Fruit fly (Drosophila melanogaster) whole organism, embryonic: ENCODE measurements around the gene CG16853.

Experiments
- Aef1 ChIP-seq: fragments of 200-800 bp; sonication (Bioruptor generic); IDR thresholded peaks from 3 replicates; pipeline ENCODE4 v1.3.6; 2022; ENCODE audit warnings: missing biosample characterization, missing genetic modification characterization
- Awh ChIP-seq: fragments of 200-800 bp; sonication (Bioruptor generic); IDR thresholded peaks from 2 replicates; pipeline ENCODE4, ENCODE4 v1.3.6; 2022; ENCODE audit warnings: missing biosample characterization, missing genetic modification characterization
- CG10321 ChIP-seq: fragments of 200-800 bp; sonication (Bioruptor generic); IDR thresholded peaks from 2 replicates; pipeline ENCODE4 v1.3.6; 2022; ENCODE audit warnings: missing biosample characterization, missing genetic modification characterization
- CG12071 ChIP-seq: fragments of 200-800 bp; sonication (Bioruptor generic); optimal IDR thresholded peaks from 3 replicates; lab custom pipeline; 2018; ENCODE audit warnings: missing biosample characterization, mild to moderate bottlenecking, missing genetic modification characterization
- CG1233 ChIP-seq: fragments of 200-800 bp; sonication (Bioruptor generic); optimal IDR thresholded peaks from 4 replicates; lab custom pipeline; 2018; ENCODE audit warnings: missing biosample characterization, mild to moderate bottlenecking, missing genetic modification characterization
- CG13296 ChIP-seq: fragments of 200-800 bp; sonication (Bioruptor generic); optimal IDR thresholded peaks from 3 replicates; lab custom pipeline; 2018; ENCODE audit warnings: missing biosample characterization, mild to moderate bottlenecking, missing genetic modification characterization
- CG13424 ChIP-seq: fragments of 200-800 bp; sonication (Bioruptor generic); optimal IDR thresholded peaks from 2 replicates; lab custom pipeline; 2019; ENCODE audit warnings: missing biosample characterization, mild to moderate bottlenecking, missing genetic modification characterization, moderate library complexity
- CG14050 ChIP-seq: fragments of 200-800 bp; sonication (Bioruptor generic); IDR thresholded peaks from 3 replicates; pipeline ENCODE4 v1.3.6; 2022; ENCODE audit warnings: missing biosample characterization, missing genetic modification characterization
- CG14860 ChIP-seq: fragments of 200-800 bp; sonication (Bioruptor generic); IDR thresholded peaks from 3 replicates; pipeline ENCODE4 v1.3.6; 2022; ENCODE audit warnings: missing biosample characterization, missing genetic modification characterization; ENCODE audit not compliant: partially characterized antibody
- CG1529 ChIP-seq: fragments of 200-800 bp; sonication (Bioruptor generic); optimal IDR thresholded peaks from 3 replicates; lab custom pipeline; 2018; ENCODE audit warnings: missing biosample characterization, missing genetic modification characterization
- CG1792 ChIP-seq: fragments of 200-800 bp; sonication (Bioruptor generic); optimal IDR thresholded peaks from 2 replicates; lab custom pipeline; 2016; ENCODE audit warnings: missing biosample characterization, missing genetic modification characterization
- CG18011 ChIP-seq: fragments of 200-800 bp; sonication (Bioruptor generic); optimal IDR thresholded peaks from 2 replicates; lab custom pipeline; 2017; ENCODE audit warnings: missing biosample characterization, missing genetic modification characterization, mild to moderate bottlenecking, moderate library complexity, missing genotype
- CG18476 ChIP-seq: fragments of 200-800 bp; sonication (Bioruptor generic); optimal IDR thresholded peaks from 2 replicates; lab custom pipeline; 2016; ENCODE audit warnings: missing biosample characterization, mild to moderate bottlenecking, missing genetic modification characterization
- CG2120 ChIP-seq: fragments of 200-800 bp; sonication (Bioruptor generic); optimal IDR thresholded peaks from 3 replicates; lab custom pipeline; 2016; ENCODE audit warnings: missing biosample characterization, missing genetic modification characterization
- CG2712 ChIP-seq: fragments of 200-800 bp; optimal IDR thresholded peaks from 3 replicates; lab custom pipeline; 2019; ENCODE audit warnings: missing biosample characterization, mild to moderate bottlenecking, missing genetic modification characterization, moderate library complexity
- CG3163 ChIP-seq: fragments of 200-800 bp; sonication (Bioruptor generic); optimal IDR thresholded peaks from 3 replicates; lab custom pipeline; 2016; ENCODE audit warnings: missing biosample characterization, missing genetic modification characterization
- CG34376 ChIP-seq: fragments of 200-800 bp; sonication (Bioruptor generic); optimal IDR thresholded peaks from 2 replicates; lab custom pipeline; 2018; ENCODE audit warnings: missing biosample characterization, mild to moderate bottlenecking, missing genetic modification characterization
- CG3847 ChIP-seq: fragments of 200-800 bp; sonication (Bioruptor generic); IDR thresholded peaks from 2 replicates; pipeline ENCODE4 v1.3.6; 2022; ENCODE audit warnings: missing biosample characterization, missing genetic modification characterization
- CG43689 ChIP-seq: fragments of 200-800 bp; sonication (Bioruptor generic); IDR thresholded peaks from 2 replicates; pipeline ENCODE4 v1.3.6; 2022; ENCODE audit warnings: missing biosample characterization, missing genetic modification characterization
- CG4707 ChIP-seq: fragments of 200-800 bp; sonication (Bioruptor generic); optimal IDR thresholded peaks from 2 replicates; lab custom pipeline; 2018; ENCODE audit warnings: missing biosample characterization, mild to moderate bottlenecking, missing genetic modification characterization, moderate library complexity
- CG6175 ChIP-seq: fragments of 200-800 bp; sonication (Bioruptor generic); IDR thresholded peaks from 3 replicates; pipeline ENCODE4 v1.3.6; 2022; ENCODE audit warnings: missing biosample characterization, missing genetic modification characterization
- CG6854 ChIP-seq: fragments of 200-800 bp; sonication (Bioruptor generic); optimal IDR thresholded peaks from 3 replicates; lab custom pipeline; 2017; ENCODE audit warnings: missing biosample characterization, mild to moderate bottlenecking, missing genetic modification characterization
- CG7987 ChIP-seq: fragments of 200-800 bp; sonication (Bioruptor generic); optimal IDR thresholded peaks from 2 replicates; lab custom pipeline; 2018; ENCODE audit warnings: missing biosample characterization, mild to moderate bottlenecking, missing genetic modification characterization, moderate library complexity
- CG8388 ChIP-seq: fragments of 200-800 bp; sonication (Bioruptor generic); optimal IDR thresholded peaks from 2 replicates; lab custom pipeline; 2019; ENCODE audit warnings: missing biosample characterization, mild to moderate bottlenecking, missing genetic modification characterization, moderate library complexity
- CG8924 ChIP-seq: fragments of 200-800 bp; optimal IDR thresholded peaks from 3 replicates; lab custom pipeline; 2019; ENCODE audit warnings: missing biosample characterization, mild to moderate bottlenecking, missing genetic modification characterization, moderate library complexity
- D19A ChIP-seq: fragments of 200-800 bp; optimal IDR thresholded peaks from 3 replicates; lab custom pipeline; 2019; ENCODE audit warnings: missing biosample characterization, mild to moderate bottlenecking, missing genetic modification characterization, moderate library complexity
- D19B ChIP-seq: fragments of 200-800 bp; sonication (Bioruptor generic); optimal IDR thresholded peaks from 2 replicates; lab custom pipeline; 2017; ENCODE audit warnings: missing biosample characterization, mild to moderate bottlenecking, missing genetic modification characterization
- Ets97D ChIP-seq: fragments of 200-800 bp; sonication (Bioruptor generic); optimal IDR thresholded peaks from 3 replicates; lab custom pipeline; 2016; ENCODE audit warnings: missing biosample characterization, missing genetic modification characterization
- Hey ChIP-seq: fragments of 200-800 bp; sonication (Bioruptor generic); optimal IDR thresholded peaks from 3 replicates; lab custom pipeline; 2018; ENCODE audit warnings: missing biosample characterization, mild to moderate bottlenecking, missing genetic modification characterization
- Hr78 ChIP-seq, 2 experiments: fragments of 200-800 bp in 1 of 2; fragments of >200 bp in 1 of 2; sonication (Bioruptor generic) in 1 of 2; optimal IDR thresholded peaks; 2 replicates each; lab custom pipeline; 2017 to 2019; ENCODE audit warnings: missing biosample characterization in 2 of 2, missing genetic modification characterization in 2 of 2, mild to moderate bottlenecking in 1 of 2, moderate library complexity in 1 of 2
- Lpt ChIP-seq: fragments of >200 bp; optimal IDR thresholded peaks from 2 replicates; lab custom pipeline; 2018; ENCODE audit warnings: missing biosample characterization, missing genetic modification characterization
- Trl ChIP-seq, 3 experiments: fragments of >200 bp in 2 of 3; fragments of 200-800 bp in 1 of 3; sonication (Bioruptor generic) in 1 of 3; optimal IDR thresholded peaks; 2 replicates in 1 of 3; 3 replicates in 2 of 3; lab custom pipeline; 2016 to 2017; ENCODE audit warnings: missing biosample characterization in 1 of 3, missing genetic modification characterization in 1 of 3
- bowl ChIP-seq: fragments of 200-800 bp; sonication (Bioruptor generic); IDR thresholded peaks from 2 replicates; pipeline ENCODE4 v1.3.6; 2022; ENCODE audit warnings: missing biosample characterization, missing genetic modification characterization
- br ChIP-seq: fragments of >200 bp; optimal IDR thresholded peaks from 2 replicates; lab custom pipeline; 2017
- cas ChIP-seq: fragments of 200-800 bp; sonication (Bioruptor generic); IDR thresholded peaks from 2 replicates; pipeline ENCODE4 v1.3.6; 2022; ENCODE audit warnings: missing biosample characterization, missing genetic modification characterization
- dimm ChIP-seq: fragments of 200-800 bp; sonication (Bioruptor generic); IDR thresholded peaks from 2 replicates; pipeline ENCODE4 v1.3.6; 2022; ENCODE audit warnings: missing biosample characterization, missing genetic modification characterization
- disco-r ChIP-seq: fragments of 200-800 bp; sonication (Bioruptor generic); optimal IDR thresholded peaks from 2 replicates; lab custom pipeline; 2016; ENCODE audit warnings: missing biosample characterization, missing genetic modification characterization
- fru ChIP-seq: fragments of >200 bp; optimal IDR thresholded peaks from 2 replicates; lab custom pipeline; 2017
- grn ChIP-seq: fragments of 200-800 bp; sonication (Bioruptor generic); optimal IDR thresholded peaks from 3 replicates; lab custom pipeline; 2017; ENCODE audit warnings: missing biosample characterization, missing genetic modification characterization
- inv ChIP-seq: fragments of 200-800 bp; sonication (Bioruptor generic); IDR thresholded peaks from 2 replicates; pipeline ENCODE4 v1.3.6; 2022; ENCODE audit warnings: missing biosample characterization, missing genetic modification characterization; ENCODE audit not compliant: partially characterized antibody
- maf-S ChIP-seq: fragments of 200-800 bp; sonication (Bioruptor generic); optimal IDR thresholded peaks from 2 replicates; lab custom pipeline; 2016; ENCODE audit warnings: missing biosample characterization, missing genetic modification characterization
- pb ChIP-seq: fragments of 200-800 bp; sonication (Bioruptor generic); optimal IDR thresholded peaks from 3 replicates; lab custom pipeline; 2016; ENCODE audit warnings: missing biosample characterization, missing genetic modification characterization
- peb ChIP-seq: fragments of 200-800 bp; sonication (Bioruptor generic); IDR thresholded peaks from 2 replicates; pipeline ENCODE4 v1.3.6; 2022; ENCODE audit warnings: missing biosample characterization, missing genetic modification characterization
- phol ChIP-seq: fragments of 200-800 bp; sonication (Bioruptor generic); optimal IDR thresholded peaks from 3 replicates; lab custom pipeline; 2018; ENCODE audit warnings: missing biosample characterization, mild to moderate bottlenecking, missing genetic modification characterization, moderate library complexity
- pzg ChIP-seq: fragments of 200-800 bp; sonication (Bioruptor generic); optimal IDR thresholded peaks from 3 replicates; lab custom pipeline; 2018; ENCODE audit warnings: missing biosample characterization, mild to moderate bottlenecking, missing genetic modification characterization, moderate library complexity
- slbo ChIP-seq: fragments of 200-800 bp; sonication (Bioruptor generic); IDR thresholded peaks from 2 replicates; pipeline ENCODE4 v1.3.6; 2022; ENCODE audit warnings: missing biosample characterization, missing genetic modification characterization
- slp2 ChIP-seq: fragments of 200-800 bp; sonication (Bioruptor generic); optimal IDR thresholded peaks from 2 replicates; lab custom pipeline; 2016; ENCODE audit warnings: missing biosample characterization, missing genetic modification characterization
- sna ChIP-seq: fragments of 200-800 bp; sonication (Bioruptor generic); IDR thresholded peaks from 2 replicates; pipeline ENCODE4 v1.3.6; 2022; ENCODE audit warnings: missing biosample characterization, missing genetic modification characterization; ENCODE audit not compliant: partially characterized antibody
- so ChIP-seq: fragments of 200-800 bp; sonication (Bioruptor generic); IDR thresholded peaks from 3 replicates; pipeline ENCODE4 v1.3.6; 2022; ENCODE audit warnings: missing biosample characterization, missing genetic modification characterization
- vvl ChIP-seq: fragments of 200-800 bp; sonication (Bioruptor generic); IDR thresholded peaks from 2 replicates; pipeline ENCODE4 v1.3.6; 2022; ENCODE audit warnings: missing biosample characterization, missing genetic modification characterization

The CG16853 gene

dm6 chr2L:13514262-13514937 lies 27.7 kb upstream of the CG16853 start (continued):
- TF ChIP-seq CG2712: peak; percentile 39
- TF ChIP-seq sna: 0 out of 2 replicates have a peak, but pooled peaks have one; percentile 17
- TF ChIP-seq CG3163 (GFP tag; lab: Kevin White, UChicago): no peak
- TF ChIP-seq CG13296 (GFP tag; lab: Kevin White, UChicago): peak; percentile 46
- no peak for TF ChIP-seq pb (GFP tag; lab: Kevin White, UChicago)
- TF ChIP-seq slbo (GFP tag; lab: Robert Waterston, UW): peak; percentile 84
- TF ChIP-seq Hey: no peak
- peak; percentile 30 for TF ChIP-seq phol (tag; lab: Kevin White, UChicago)
- TF ChIP-seq slp2 (GFP tag; lab: Kevin White, UChicago): no peak
- peak; percentile 18 for TF ChIP-seq CG1233 (GFP tag; lab: Kevin White, UChicago)
- no peak for TF ChIP-seq CG18011 (GFP tag; lab: Kevin White, UChicago)
- no peak for TF ChIP-seq CG4707 (GFP tag; lab: Kevin White, UChicago)
- TF ChIP-seq disco-r (GFP tag; lab: Kevin White, UChicago): no peak
- TF ChIP-seq CG8388 (GFP tag; lab: Kevin White, UChicago): peak; percentile 33
- peak; percentile 65 for TF ChIP-seq Aef1
- TF ChIP-seq D19A: no peak
- TF ChIP-seq CG18476 (GFP tag; lab: Kevin White, UChicago): no peak
- TF ChIP-seq grn: no peak
- TF ChIP-seq br: no peak
- TF ChIP-seq CG7987 (GFP tag; lab: Kevin White, UChicago): no peak
- TF ChIP-seq CG1792 (GFP tag; lab: Kevin White, UChicago): no peak
- peak; percentile 68 for TF ChIP-seq CG43689 (GFP tag; lab: Robert Waterston, UW)
- TF ChIP-seq pzg (GFP tag; lab: Kevin White, UChicago): no peak
- no peak for TF ChIP-seq CG14860 (GFP tag; lab: Robert Waterston, UW)
- peak; percentile 44; the same call in 1 of the 2 replicates for TF ChIP-seq peb (GFP tag; lab: Robert Waterston, UW)
- TF ChIP-seq fru (lab: Kevin White, UChicago): no peak
- TF ChIP-seq CG10321 (GFP tag; lab: Robert Waterston, UW): peak; percentile 51
- TF ChIP-seq CG14050 (GFP tag; lab: Robert Waterston, UW): no peak
- TF ChIP-seq D19B: peak; percentile 50
- TF ChIP-seq dimm (GFP tag; lab: Robert Waterston, UW): no peak
- peak in 1 of 2 experiments; percentile 40 for TF ChIP-seq Trl (optimal IDR thresholded peaks at IDR 0.05; lab: Kevin White, UChicago)
- no peak for TF ChIP-seq Trl (GFP tag; optimal IDR thresholded peaks at IDR 0.05; lab: Kevin White, UChicago)
- peak in 1 of 2 experiments; percentile 18 for TF ChIP-seq Hr78 (GFP tag; optimal IDR thresholded peaks at IDR 0.05; lab: Kevin White, UChicago)
- TF ChIP-seq CG8924: peak; percentile 69
- peak; percentile 18 for TF ChIP-seq CG34376 (GFP tag; lab: Kevin White, UChicago)
- no peak for TF ChIP-seq maf-S (GFP tag; lab: Kevin White, UChicago)
- no peak for TF ChIP-seq so (GFP tag; lab: Robert Waterston, UW)
- 0 out of 2 replicates have a peak, but pooled peaks have one; percentile 24 for TF ChIP-seq cas
- no peak for TF ChIP-seq Ets97D
- TF ChIP-seq CG3847 (GFP tag; lab: Robert Waterston, UW): peak; percentile 65
- TF ChIP-seq CG6854 (GFP tag; lab: Kevin White, UChicago): peak; percentile 62
- TF ChIP-seq CG2120: peak; percentile 74
- TF ChIP-seq CG1529: peak; percentile 4
- peak; percentile 71 for TF ChIP-seq CG13424 (tag; lab: Kevin White, UChicago)
- TF ChIP-seq CG6175 (GFP tag; lab: Robert Waterston, UW): peak; percentile 99
- no peak for TF ChIP-seq Lpt (GFP tag; lab: Kevin White, UChicago)
- no peak for TF ChIP-seq bowl (GFP tag; lab: Robert Waterston, UW)
- TF ChIP-seq vvl (GFP tag; lab: Robert Waterston, UW): no peak; the same call in none of the 2 replicates
- no peak for TF ChIP-seq Awh (GFP tag; lab: Robert Waterston, UW)
- TF ChIP-seq CG12071 (GFP tag; lab: Kevin White, UChicago): peak; percentile 15
- no peak for TF ChIP-seq inv
